Worm (Caenorhabditis elegans): ENCODE results near the gene gsnl-1.
A peak's percentile ranks its signal among the peaks of the same experiment; 100 is the strongest.

gsnl-1 gene

DNA sequence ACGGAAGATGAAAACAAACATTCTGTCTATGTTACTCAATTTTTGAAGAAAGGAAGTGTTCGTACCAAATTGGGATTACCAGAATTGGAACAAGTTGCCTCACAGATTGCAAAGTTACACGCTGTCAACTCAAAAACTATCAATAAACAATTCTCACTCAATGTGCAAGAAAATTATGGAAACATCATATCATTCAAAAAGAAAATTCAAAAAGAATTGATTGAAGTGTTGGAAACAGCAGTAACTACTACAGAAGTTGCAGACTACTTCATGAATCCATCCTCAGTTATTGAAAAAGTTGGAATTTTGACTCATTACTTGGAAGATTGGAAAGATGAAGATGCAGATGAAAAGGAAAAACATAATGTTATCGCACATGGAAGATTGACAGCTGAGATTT is 31.1 kb downstream of the gsnl-1 start (continued):
- no peak for TF ChIP-seq F57A8.1 (GFP tag; optimal IDR thresholded peaks at IDR 0.05)
- no peak for TF ChIP-seq ztf-3 (GFP tag; optimal IDR thresholded peaks at IDR 0.05)
- no peak for TF ChIP-seq ekl-4 (GFP tag; IDR thresholded peaks at IDR 0.05)

DNA sequence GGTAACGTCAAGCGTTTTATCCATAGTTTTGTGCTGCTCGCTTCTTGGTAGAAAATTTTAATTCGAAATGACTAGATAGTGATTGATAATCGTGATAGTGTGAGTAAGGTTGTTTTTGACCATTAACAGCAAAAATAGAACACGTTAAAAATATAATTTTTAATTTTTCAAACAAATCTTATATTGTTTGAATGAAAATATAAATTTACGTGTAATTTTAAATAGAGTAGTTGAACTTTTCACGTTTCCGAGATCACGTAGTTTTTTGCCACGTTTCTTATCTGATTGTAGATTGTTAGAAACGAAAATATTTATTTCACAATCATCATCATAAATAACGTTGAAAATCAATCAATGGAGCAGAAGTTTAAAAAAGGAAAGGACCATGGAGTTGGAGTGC is 34.6 kb downstream of the gsnl-1 start, which contains the start of the genes C50F4.10 and pfk-1.2:
TSS of gene C50F4.10 (minus strand) at position 101 of the 400 bp plus-strand sequence.
TSS of gene pfk-1.2 (plus strand) at position 325 of the 400 bp plus-strand sequence.
- no peak for TF ChIP-seq madf-10 (tag; optimal IDR thresholded peaks at IDR 0.05)

DNA sequence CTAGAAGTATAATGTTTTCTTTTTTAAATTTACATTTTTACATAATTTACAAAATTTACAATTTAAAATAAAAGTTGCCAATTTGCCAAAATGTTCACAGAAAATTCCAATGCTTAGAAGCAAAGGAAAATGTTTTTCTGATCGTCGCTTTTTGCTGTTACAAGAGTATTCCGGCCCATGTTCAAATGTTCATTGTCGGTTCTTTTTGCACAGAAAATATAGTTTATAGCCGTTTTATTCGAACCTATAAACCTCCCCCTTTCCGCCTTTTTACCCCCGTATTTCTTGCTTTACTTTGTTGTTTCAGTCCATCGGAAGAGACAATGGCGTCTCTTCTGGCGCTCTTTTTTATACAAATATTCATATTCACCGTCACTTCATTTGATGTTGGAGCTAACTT is 37.8 kb downstream of the gsnl-1 start, which contains the start of gene tag-329:
TSS of gene tag-329 (plus strand) at position 301 of the 400 bp plus-strand sequence.
- no peak for TF ChIP-seq efl-1 (GFP tag; optimal IDR thresholded peaks at IDR 0.05)
- no peak for TF ChIP-seq ccch-3 (GFP tag; optimal IDR thresholded peaks at IDR 0.05)
- no peak for TF ChIP-seq let-607 (tag; optimal IDR thresholded peaks at IDR 0.05)
- no peak for TF ChIP-seq snpc-4 (GFP tag; optimal IDR thresholded peaks at IDR 0.05)
- TF ChIP-seq snpc-4 (tag; optimal IDR thresholded peaks at IDR 0.05) = no peak
- no peak for TF ChIP-seq ztf-6 (GFP tag; IDR thresholded peaks at IDR 0.05)
- no peak for TF ChIP-seq T26A5.8 (tag; optimal IDR thresholded peaks at IDR 0.05)
- no peak for TF ChIP-seq dox-1 (GFP tag; IDR thresholded peaks at IDR 0.05)
- no peak for TF ChIP-seq zfh-2 (GFP tag; conservative IDR thresholded peaks at IDR 0.05)
- no peak for TF ChIP-seq nhr-179 (tag; optimal IDR thresholded peaks at IDR 0.05)
- no peak for TF ChIP-seq ceh-27 (GFP tag; optimal IDR thresholded peaks at IDR 0.05)
- TF ChIP-seq hmg-1.2 (GFP tag; IDR thresholded peaks at IDR 0.05) = no peak
- no peak for TF ChIP-seq mel-28 (tag; optimal IDR thresholded peaks at IDR 0.05; ENCODE audit: borderline replicate concordance)
- TF ChIP-seq B0336.3 (GFP tag; IDR thresholded peaks at IDR 0.05) = no peak
- no peak for TF ChIP-seq bed-1 (GFP tag; IDR thresholded peaks at IDR 0.05)
- no peak for TF ChIP-seq ceh-91 (GFP tag; IDR thresholded peaks at IDR 0.05)
- TF ChIP-seq F52B5.7 (tag; optimal IDR thresholded peaks at IDR 0.05) = no peak
- no peak for TF ChIP-seq mcd-1 (GFP tag; IDR thresholded peaks at IDR 0.05)

DNA sequence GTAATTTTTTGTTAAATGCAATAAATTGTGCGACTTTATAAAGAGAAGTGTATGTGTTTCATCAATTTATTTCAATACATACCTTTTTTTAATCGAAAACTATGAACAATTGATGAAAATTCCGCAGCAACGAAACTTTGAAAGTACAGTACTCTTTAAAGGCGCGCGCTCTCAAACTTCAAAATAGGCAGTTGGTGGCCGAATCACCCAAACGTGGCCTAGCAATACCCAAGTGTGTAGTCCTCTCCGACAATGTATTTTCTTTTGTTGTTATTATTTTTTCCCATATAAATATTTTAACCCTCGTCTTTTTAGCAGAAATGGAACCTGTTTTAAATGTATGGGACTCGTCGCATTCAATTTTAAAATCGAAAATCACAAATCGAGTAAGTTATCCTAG is 39.7 kb downstream of the gsnl-1 start, which contains the start of gene C50F4.4:
TSS of gene C50F4.4 (plus strand) at position 267 of the 400 bp plus-strand sequence.
- TF ChIP-seq F39B2.1 (GFP tag; IDR thresholded peaks at IDR 0.05) (no peak), pha-4 (tag; optimal IDR thresholded peaks at IDR 0.05) (no peak), B0035.1 (tag; optimal IDR thresholded peaks at IDR 0.05) (no peak), xnd-1 (tag; optimal IDR thresholded peaks at IDR 0.05) (peak; percentile 26), madf-6 (GFP tag; IDR thresholded peaks at IDR 0.05) (peak; percentile 85), bed-2 (GFP tag; IDR thresholded peaks at IDR 0.05) (no peak), rpc-1 (optimal IDR thresholded peaks at IDR 0.05) (no peak), rpc-1 (tag; optimal IDR thresholded peaks at IDR 0.05) (no peak), F49E8.2 (tag; optimal IDR thresholded peaks at IDR 0.05; ENCODE audit: insufficient read depth) (peak; percentile 45), lsl-1 (GFP tag; optimal IDR thresholded peaks at IDR 0.05) (peak; percentile 80), hmg-1.2 (GFP tag; IDR thresholded peaks at IDR 0.05) (0 out of 2 replicates have a peak, but pooled peaks have one; percentile 15), T26A5.8 (tag; optimal IDR thresholded peaks at IDR 0.05) (no peak), hmg-20 (GFP tag; IDR thresholded peaks at IDR 0.05) (no peak), rcor-1 (GFP tag; IDR thresholded peaks at IDR 0.05) (peak; percentile 43), K11D2.4 (GFP tag; IDR thresholded peaks at IDR 0.05) (peak; percentile 58; the same call in 1 of the 2 replicates), snpc-3.4 (tag; optimal IDR thresholded peaks at IDR 0.05) (peak; percentile 53), ceh-27 (GFP tag; optimal IDR thresholded peaks at IDR 0.05) (peak; percentile 43), athp-1 (tag; optimal IDR thresholded peaks at IDR 0.05) (no peak), ztf-26 (tag; optimal IDR thresholded peaks at IDR 0.05) (no peak), madf-8 (GFP tag; conservative IDR thresholded peaks at IDR 0.05) (peak; percentile 49), F52B5.7 (tag; optimal IDR thresholded peaks at IDR 0.05) (no peak), hrde-1 (tag; optimal IDR thresholded peaks at IDR 0.05; ENCODE audit: borderline replicate concordance) (no peak), let-526 (GFP tag; IDR thresholded peaks at IDR 0.05) (no peak), C17E4.6 (GFP tag; IDR thresholded peaks at IDR 0.05) (no peak), nfya-1 (tag; optimal IDR thresholded peaks at IDR 0.05; ENCODE audit: borderline replicate concordance, insufficient read depth) (no peak), ceh-100 (GFP tag; IDR thresholded peaks at IDR 0.05) (no peak)

Measured in whole organism, young adult.